Fruit fly (Drosophila melanogaster) whole organism, embryonic: ENCODE results near the gene nAChRalpha7.
A peak's percentile ranks its signal among the peaks of the same experiment; 100 is the strongest.

Experiments
- Antp ChIP-seq: fragments of 200-800 bp; sonication (Bioruptor generic); optimal IDR thresholded peaks from 3 replicates; lab custom pipeline; 2016; ENCODE audit warnings: missing biosample characterization, missing genetic modification characterization
- Asciz ChIP-seq: fragments of 200-800 bp; sonication (Bioruptor generic); optimal IDR thresholded peaks from 2 replicates; lab custom pipeline; 2017; ENCODE audit warnings: missing biosample characterization, mild to moderate bottlenecking, missing genetic modification characterization, missing genetic modification reagents
- CG12155 ChIP-seq: fragments of 200-800 bp; sonication (Bioruptor generic); optimal IDR thresholded peaks from 3 replicates; lab custom pipeline; 2016; ENCODE audit warnings: missing biosample characterization, missing genetic modification characterization
- CG12659 ChIP-seq: fragments of 200-800 bp; sonication (Bioruptor generic); optimal IDR thresholded peaks from 3 replicates; lab custom pipeline; 2017; ENCODE audit warnings: mild to moderate bottlenecking, missing biosample characterization, missing genetic modification reagents, missing genetic modification characterization
- CG13287 ChIP-seq: fragments of 200-800 bp; sonication (Bioruptor generic); IDR thresholded peaks from 2 replicates; pipeline ENCODE4 v1.3.6; 2022; ENCODE audit warnings: missing biosample characterization, missing genetic modification characterization; ENCODE audit not compliant: partially characterized antibody
- CG13775 ChIP-seq: fragments of 200-800 bp; sonication (Bioruptor generic); optimal IDR thresholded peaks from 3 replicates; lab custom pipeline; 2017; ENCODE audit warnings: missing biosample characterization, mild to moderate bottlenecking, missing genetic modification characterization
- CG14965 ChIP-seq: fragments of 200-800 bp; sonication (Bioruptor generic); optimal IDR thresholded peaks from 2 replicates; lab custom pipeline; 2016; ENCODE audit warnings: missing biosample characterization, missing genetic modification characterization, borderline replicate concordance
- CG15073 ChIP-seq: fragments of 200-800 bp; sonication (Bioruptor generic); optimal IDR thresholded peaks from 2 replicates; lab custom pipeline; 2016; ENCODE audit warnings: missing biosample characterization, missing genetic modification characterization
- CG15269 ChIP-seq: fragments of 200-800 bp; sonication (Bioruptor generic); optimal IDR thresholded peaks from 2 replicates; lab custom pipeline; 2018; ENCODE audit warnings: missing biosample characterization, mild to moderate bottlenecking, missing genetic modification characterization, moderate library complexity
- CG17186 ChIP-seq: fragments of 200-800 bp; sonication (Bioruptor generic); optimal IDR thresholded peaks from 3 replicates; lab custom pipeline; 2017; ENCODE audit warnings: missing biosample characterization, missing genetic modification reagents, missing genetic modification characterization
- CG17359 ChIP-seq: fragments of 200-800 bp; sonication (Bioruptor generic); optimal IDR thresholded peaks from 3 replicates; lab custom pipeline; 2018; ENCODE audit warnings: missing biosample characterization, mild to moderate bottlenecking, missing genetic modification characterization, moderate library complexity
- CG2875 ChIP-seq: fragments of 200-800 bp; sonication (Bioruptor generic); optimal IDR thresholded peaks from 2 replicates; lab custom pipeline; 2017; ENCODE audit warnings: missing biosample characterization, mild to moderate bottlenecking, missing genetic modification characterization, missing genetic modification reagents
- CG33213 ChIP-seq: fragments of 200-800 bp; sonication (Bioruptor generic); optimal IDR thresholded peaks from 3 replicates; lab custom pipeline; 2016; ENCODE audit warnings: missing biosample characterization, missing genetic modification characterization
- CG34422 ChIP-seq: fragments of 200-800 bp; sonication (Bioruptor generic); IDR thresholded peaks from 3 replicates; pipeline ENCODE4 v1.3.6; 2022; ENCODE audit warnings: missing biosample characterization, missing genetic modification characterization
- CG3838 ChIP-seq: fragments of 200-800 bp; sonication (Bioruptor generic); optimal IDR thresholded peaks from 3 replicates; lab custom pipeline; 2016; ENCODE audit warnings: missing biosample characterization, missing genetic modification characterization
- CG6683 ChIP-seq: fragments of 200-800 bp; sonication (Bioruptor generic); optimal IDR thresholded peaks from 2 replicates; lab custom pipeline; 2017; ENCODE audit warnings: missing biosample characterization, mild to moderate bottlenecking, missing genetic modification characterization, missing genetic modification reagents
- CG8478 ChIP-seq: fragments of >200 bp; optimal IDR thresholded peaks from 2 replicates; lab custom pipeline; 2018
- CG9817 ChIP-seq: fragments of 200-800 bp; sonication (Bioruptor generic); optimal IDR thresholded peaks from 2 replicates; lab custom pipeline; 2018; ENCODE audit warnings: missing biosample characterization, mild to moderate bottlenecking, missing genetic modification characterization, moderate library complexity
- Camta ChIP-seq: fragments of 200-800 bp; sonication (Bioruptor generic); optimal IDR thresholded peaks from 2 replicates; lab custom pipeline; 2016; ENCODE audit warnings: missing biosample characterization, missing genetic modification characterization
- Doc2 ChIP-seq: fragments of 200-800 bp; sonication (Bioruptor generic); IDR thresholded peaks from 2 replicates; pipeline ENCODE4 v1.3.6; 2022; ENCODE audit warnings: missing biosample characterization, missing genetic modification characterization
- Drgx ChIP-seq: fragments of 200-800 bp; sonication (Bioruptor generic); IDR thresholded peaks from 2 replicates; pipeline ENCODE4 v1.3.6; 2022; ENCODE audit warnings: missing biosample characterization, missing genetic modification characterization
- E2f1 ChIP-seq: fragments of 200-800 bp; sonication (Bioruptor generic); IDR thresholded peaks from 2 replicates; pipeline ENCODE4 v1.3.6; 2022; ENCODE audit warnings: missing biosample characterization, missing genetic modification characterization
- Kr ChIP-seq: fragments of 200-800 bp; sonication (Bioruptor generic); optimal IDR thresholded peaks from 2 replicates; lab custom pipeline; 2017; ENCODE audit warnings: missing biosample characterization, mild to moderate bottlenecking, missing genetic modification characterization
- MBD-R2 ChIP-seq: fragments of 200-800 bp; sonication (Bioruptor generic); IDR thresholded peaks from 2 replicates; pipeline ENCODE4 v1.3.6; 2022; ENCODE audit warnings: missing biosample characterization, missing genetic modification characterization
- Mad ChIP-seq: fragments of 200-800 bp; sonication (Bioruptor generic); optimal IDR thresholded peaks from 2 replicates; lab custom pipeline; 2016; ENCODE audit warnings: missing biosample characterization, missing genetic modification characterization
- Mes4 ChIP-seq: fragments of 200-800 bp; sonication (Bioruptor generic); optimal IDR thresholded peaks from 2 replicates; lab custom pipeline; 2016; ENCODE audit warnings: missing biosample characterization, missing genetic modification characterization
- NC2α ChIP-seq: fragments of 200-800 bp; sonication (Bioruptor generic); optimal IDR thresholded peaks from 2 replicates; lab custom pipeline; 2016; ENCODE audit warnings: missing biosample characterization, missing genetic modification characterization
- NFAT ChIP-seq: fragments of 200-800 bp; sonication (Bioruptor generic); IDR thresholded peaks from 2 replicates; pipeline ENCODE4 v1.3.6; 2022; ENCODE audit warnings: missing biosample characterization, missing genetic modification characterization
- Nf-YA ChIP-seq: fragments of 200-800 bp; sonication (Bioruptor generic); IDR thresholded peaks from 2 replicates; pipeline ENCODE4 v1.3.6; 2022; ENCODE audit warnings: missing biosample characterization, missing genetic modification characterization
- Sin3A ChIP-seq: fragments of >200 bp; optimal IDR thresholded peaks from 2 replicates; lab custom pipeline; 2018
- Xbp1 ChIP-seq: fragments of 200-800 bp; sonication (Bioruptor generic); optimal IDR thresholded peaks from 3 replicates; lab custom pipeline; 2016; ENCODE audit warnings: missing biosample characterization, mild to moderate bottlenecking, missing genetic modification characterization
- bsh ChIP-seq, 2 experiments: fragments of 200-800 bp; sonication (Bioruptor generic); optimal IDR thresholded peaks; 2 replicates each; lab custom pipeline; 2017 to 2018; ENCODE audit warnings: mild to moderate bottlenecking in 2 of 2, missing biosample characterization in 2 of 2, missing genetic modification characterization in 2 of 2, moderate library complexity in 1 of 2
- caup ChIP-seq: fragments of 200-800 bp; sonication (Bioruptor generic); optimal IDR thresholded peaks from 3 replicates; lab custom pipeline; 2017; ENCODE audit warnings: missing biosample characterization, mild to moderate bottlenecking, missing genetic modification characterization, moderate library complexity; ENCODE audit not compliant: severe bottlenecking
- chm ChIP-seq: fragments of 200-800 bp; sonication (Bioruptor generic); IDR thresholded peaks from 2 replicates; pipeline ENCODE4 v1.3.6; 2022; ENCODE audit warnings: missing biosample characterization, missing genetic modification characterization
- chn ChIP-seq: fragments of 200-800 bp; sonication (Bioruptor generic); optimal IDR thresholded peaks from 2 replicates; lab custom pipeline; 2016; ENCODE audit warnings: missing biosample characterization, missing genetic modification characterization
- crp ChIP-seq, 2 experiments: fragments of 200-800 bp; sonication (Bioruptor generic); optimal IDR thresholded peaks; 2 replicates in 1 of 2; 3 replicates in 1 of 2; lab custom pipeline; 2017; ENCODE audit warnings: missing biosample characterization in 2 of 2, missing genetic modification characterization in 2 of 2, mild to moderate bottlenecking in 1 of 2, moderate library complexity in 1 of 2
- ems ChIP-seq: fragments of 200-800 bp; sonication (Bioruptor generic); optimal IDR thresholded peaks from 3 replicates; lab custom pipeline; 2016; ENCODE audit warnings: missing biosample characterization, missing genetic modification characterization
- fd64A ChIP-seq: fragments of 200-800 bp; sonication (Bioruptor generic); optimal IDR thresholded peaks from 3 replicates; lab custom pipeline; 2018; ENCODE audit warnings: missing biosample characterization, mild to moderate bottlenecking, missing genetic modification characterization
- nmo ChIP-seq: fragments of 200-800 bp; sonication (Bioruptor generic); optimal IDR thresholded peaks from 2 replicates; lab custom pipeline; 2018; ENCODE audit warnings: missing biosample characterization, mild to moderate bottlenecking, missing genetic modification characterization, moderate library complexity
- odd ChIP-seq: fragments of 200-800 bp; sonication (Bioruptor generic); optimal IDR thresholded peaks from 2 replicates; lab custom pipeline; 2017; ENCODE audit warnings: missing biosample characterization, mild to moderate bottlenecking, missing genetic modification characterization
- org-1 ChIP-seq: fragments of 200-800 bp; sonication (Bioruptor generic); optimal IDR thresholded peaks from 2 replicates; lab custom pipeline; 2017; ENCODE audit warnings: missing biosample characterization, missing genetic modification characterization
- pho ChIP-seq: fragments of 200-800 bp; sonication (Bioruptor generic); optimal IDR thresholded peaks from 2 replicates; lab custom pipeline; 2016; ENCODE audit warnings: missing biosample characterization, missing genetic modification characterization
- sc ChIP-seq, 3 experiments: fragments of >200 bp in 2 of 3; fragments of 200-800 bp in 1 of 3; sonication (Bioruptor generic) in 1 of 3; optimal IDR thresholded peaks; 2 replicates in 2 of 3; 3 replicates in 1 of 3; lab custom pipeline; 2017; ENCODE audit warnings: mild to moderate bottlenecking in 1 of 3, missing biosample characterization in 1 of 3, missing genetic modification characterization in 1 of 3, missing genetic modification reagents in 1 of 3
- sqz ChIP-seq: fragments of 200-800 bp; sonication (Bioruptor generic); optimal IDR thresholded peaks from 3 replicates; lab custom pipeline; 2018; ENCODE audit warnings: missing biosample characterization, mild to moderate bottlenecking, missing genetic modification characterization
- tap ChIP-seq: fragments of 200-800 bp; optimal IDR thresholded peaks from 3 replicates; lab custom pipeline; 2019; ENCODE audit warnings: missing biosample characterization, mild to moderate bottlenecking, missing genetic modification characterization, moderate library complexity
- vfl ChIP-seq: fragments of 200-800 bp; sonication (Bioruptor generic); optimal IDR thresholded peaks from 2 replicates; lab custom pipeline; 2016; ENCODE audit warnings: missing biosample characterization, missing genetic modification characterization
- wek ChIP-seq: fragments of 200-800 bp; sonication (Bioruptor generic); optimal IDR thresholded peaks from 3 replicates; lab custom pipeline; 2018; ENCODE audit warnings: missing biosample characterization, mild to moderate bottlenecking, missing genetic modification characterization, moderate library complexity
- zen2 ChIP-seq: fragments of 200-800 bp; sonication (Bioruptor generic); IDR thresholded peaks from 3 replicates; pipeline ENCODE4 v1.3.6; 2022; ENCODE audit warnings: missing biosample characterization, missing genetic modification characterization; ENCODE audit not compliant: partially characterized antibody
- zfh1 ChIP-seq: fragments of 200-800 bp; sonication (Bioruptor generic); IDR thresholded peaks from 3 replicates; pipeline ENCODE4 v1.3.6; 2022; ENCODE audit warnings: missing biosample characterization, missing genetic modification characterization

Gene nAChRalpha7

DNA sequence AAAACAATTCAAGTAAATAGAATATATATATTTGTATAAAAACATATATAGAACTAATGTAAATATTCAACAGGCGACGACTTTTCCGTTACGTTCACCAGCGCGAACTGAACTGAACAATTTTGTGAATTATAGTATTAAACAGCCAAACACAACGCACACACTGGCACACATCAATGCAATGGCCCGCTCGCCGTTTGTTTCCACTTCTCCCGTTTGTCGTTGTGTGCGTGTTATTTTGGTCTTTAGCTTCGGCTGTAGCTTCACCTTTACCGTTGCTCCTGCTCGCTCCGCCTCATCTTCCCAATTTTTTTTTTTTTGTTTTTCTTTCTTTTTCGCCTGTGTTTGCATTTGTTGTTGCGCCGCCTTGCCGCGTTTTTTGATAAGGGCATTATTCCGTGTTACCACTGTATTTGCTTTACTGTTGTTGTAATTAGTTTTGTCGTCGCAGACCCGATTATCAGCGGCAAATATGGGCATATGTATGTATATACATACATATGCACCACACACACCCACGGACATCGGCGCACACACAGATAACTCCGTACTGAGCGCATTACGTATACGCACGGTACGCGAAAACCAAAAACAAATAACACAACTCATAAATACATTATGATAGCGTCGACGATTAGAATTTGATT is 40.3 kb downstream of the nAChRalpha7 start, which contains the start of gene CG8051 (continued):
- TF ChIP-seq Mad, result no peak
- peak; percentile 42; the same call in 1 of the 2 replicates for TF ChIP-seq E2f1
- TF ChIP-seq CG14965 (GFP tag; lab: Kevin White, UChicago), result no peak
- TF ChIP-seq Camta (GFP tag; lab: Kevin White, UChicago), result peak; percentile 17
- TF ChIP-seq CG34422 (GFP tag; lab: Robert Waterston, UW), result no peak
- peak; percentile 20 for TF ChIP-seq CG2875 (GFP tag; lab: Kevin White, UChicago)
- peak in 1 of 2 experiments; percentile 0 for TF ChIP-seq bsh (GFP tag; optimal IDR thresholded peaks at IDR 0.05; lab: Kevin White, UChicago)
- peak; percentile 14 for TF ChIP-seq Asciz (GFP tag; lab: Kevin White, UChicago)
- TF ChIP-seq org-1 (GFP tag; lab: Kevin White, UChicago), result no peak
- TF ChIP-seq CG13287 (GFP tag; lab: Robert Waterston, UW), result no peak
- TF ChIP-seq tap (tag; lab: Kevin White, UChicago), result no peak
- TF ChIP-seq Kr (GFP tag; lab: Kevin White, UChicago), result peak; percentile 13
- no peak for TF ChIP-seq crp (GFP tag; optimal IDR thresholded peaks at IDR 0.05; lab: Kevin White, UChicago)
- TF ChIP-seq sqz (GFP tag; lab: Kevin White, UChicago), result peak; percentile 73
- TF ChIP-seq Mes4, result peak; percentile 16
- no peak for TF ChIP-seq CG15073
- TF ChIP-seq fd64A (GFP tag; lab: Kevin White, UChicago), result peak; percentile 13
- no peak for TF ChIP-seq Sin3A (lab: Kevin White, UChicago)
- TF ChIP-seq CG17359 (tag; lab: Kevin White, UChicago), result peak; percentile 91
- no peak for TF ChIP-seq CG3838
- TF ChIP-seq chm, result 0 out of 2 replicates have a peak, but pooled peaks have one; percentile 27
- peak; percentile 52 for TF ChIP-seq NC2α (GFP tag; lab: Kevin White, UChicago)
- TF ChIP-seq Doc2 (GFP tag; lab: Robert Waterston, UW), result no peak
- no peak for TF ChIP-seq CG8478 (lab: Kevin White, UChicago)
- TF ChIP-seq CG17186 (GFP tag; lab: Kevin White, UChicago), result no peak
- no peak for TF ChIP-seq nmo (GFP tag; lab: Kevin White, UChicago)
- no peak for TF ChIP-seq CG12659 (GFP tag; lab: Kevin White, UChicago)
- 0 out of 2 replicates have a peak, but pooled peaks have one; percentile 30 for TF ChIP-seq NFAT
- no peak for TF ChIP-seq CG9817
- TF ChIP-seq Drgx (GFP tag; lab: Robert Waterston, UW), result peak; percentile 20; the same call in 1 of the 2 replicates
- no peak for TF ChIP-seq Nf-YA
- TF ChIP-seq CG15269 (tag; lab: Kevin White, UChicago), result no peak
- TF ChIP-seq zfh1 (GFP tag; lab: Robert Waterston, UW), result peak; percentile 53; the same call in 2 of the 3 replicates
- TF ChIP-seq zen2 (GFP tag; lab: Robert Waterston, UW), result no peak
- peak; percentile 43 for TF ChIP-seq CG33213 (GFP tag; lab: Kevin White, UChicago)
- no peak for TF ChIP-seq sc (optimal IDR thresholded peaks at IDR 0.05; lab: Kevin White, UChicago)
- no peak for TF ChIP-seq sc (GFP tag; optimal IDR thresholded peaks at IDR 0.05; lab: Kevin White, UChicago)
- TF ChIP-seq ems (GFP tag; lab: Kevin White, UChicago), result no peak
- TF ChIP-seq CG6683 (GFP tag; lab: Kevin White, UChicago), result no peak
- TF ChIP-seq CG12155 (GFP tag; lab: Kevin White, UChicago), result no peak
- TF ChIP-seq vfl (GFP tag; lab: Kevin White, UChicago), result no peak
- TF ChIP-seq caup (GFP tag; lab: Kevin White, UChicago), result peak; percentile 19
- TF ChIP-seq Xbp1 (GFP tag; lab: Kevin White, UChicago), result no peak
- TF ChIP-seq wek, result no peak
- no peak for TF ChIP-seq CG13775 (GFP tag; lab: Kevin White, UChicago)
- peak; percentile 18 for TF ChIP-seq odd (GFP tag; lab: Kevin White, UChicago)
- TF ChIP-seq Antp (GFP tag; lab: Kevin White, UChicago), result no peak
- TF ChIP-seq MBD-R2 (GFP tag; lab: Robert Waterston, UW), result 0 out of 2 replicates have a peak, but pooled peaks have one; percentile 8
- TF ChIP-seq chn (GFP tag; lab: Kevin White, UChicago), result peak; percentile 13
- TF ChIP-seq pho (GFP tag; lab: Kevin White, UChicago), result no peak
